Fruit fly (Drosophila melanogaster): ENCODE measurements around the gene Tmhs.

Tmhs gene

DNA sequence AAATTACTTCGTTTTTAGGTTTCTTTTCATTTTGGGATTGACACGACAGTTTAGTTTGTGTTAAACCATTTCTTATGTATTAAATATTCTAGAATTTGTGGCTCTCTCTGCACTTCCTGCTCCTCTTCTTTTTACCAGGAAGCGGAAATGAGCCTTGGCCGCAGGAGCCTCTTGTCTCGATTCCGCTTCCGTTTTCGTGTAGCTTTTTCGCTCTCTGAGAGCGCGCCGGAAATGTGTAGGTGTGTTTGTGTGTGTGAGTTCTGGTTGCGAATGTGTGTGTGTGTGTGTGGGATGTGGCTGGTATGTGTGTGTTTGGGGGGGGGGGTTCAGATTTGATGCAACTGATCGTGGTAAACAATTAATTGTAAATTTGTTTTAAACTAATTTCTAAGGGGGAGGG is 25.9 kb upstream of the Tmhs start:
- no peak for TF ChIP-seq CG15710 (tag; optimal IDR thresholded peaks at IDR 0.05)
- peak; percentile 20; the same call in 1 of the 2 replicates for TF ChIP-seq CG12605 (GFP tag; IDR thresholded peaks at IDR 0.05)
- TF ChIP-seq CG4496 (GFP tag; IDR thresholded peaks at IDR 0.05), result peak; percentile 11; the same call in 1 of the 3 replicates
- TF ChIP-seq Pif1A (GFP tag; optimal IDR thresholded peaks at IDR 0.05), result peak; percentile 51
- TF ChIP-seq CG17806 (tag; optimal IDR thresholded peaks at IDR 0.05), result peak; percentile 23
- no peak for TF ChIP-seq D1 (tag; optimal IDR thresholded peaks at IDR 0.05)
- no peak for TF ChIP-seq CG8159 (tag; optimal IDR thresholded peaks at IDR 0.05)
- no peak for TF ChIP-seq CG8301 (tag; optimal IDR thresholded peaks at IDR 0.05)
- peak; percentile 62 for TF ChIP-seq Snoo (tag; optimal IDR thresholded peaks at IDR 0.05)
- peak; percentile 36 for TF ChIP-seq gl (tag; optimal IDR thresholded peaks at IDR 0.05)
- peak; percentile 39 for TF ChIP-seq Pif1B (GFP tag; optimal IDR thresholded peaks at IDR 0.05)

DNA sequence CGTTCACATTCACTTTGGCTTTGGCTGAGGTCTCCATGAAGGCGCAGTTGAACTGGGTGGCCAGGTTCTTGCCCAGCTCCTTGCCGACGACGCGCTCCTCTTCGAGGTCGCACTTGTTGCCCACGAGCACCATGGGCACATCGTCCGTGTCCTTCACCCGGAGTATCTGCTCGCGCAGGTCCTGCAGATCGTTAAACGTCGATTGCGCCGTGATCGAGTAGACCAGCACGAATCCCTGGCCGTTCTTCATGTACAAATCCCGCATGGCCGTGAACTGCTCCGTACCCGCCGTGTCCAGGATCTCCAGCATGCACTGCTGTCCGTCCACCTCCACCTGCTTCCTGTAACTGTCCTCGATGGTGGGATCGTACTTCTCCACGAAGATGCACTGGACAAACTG is 24.7 kb upstream of the Tmhs start:
- TF ChIP-seq EcR (GFP tag; optimal IDR thresholded peaks at IDR 0.05) (no peak), Ets98B (GFP tag; IDR thresholded peaks at IDR 0.05) (no peak), CG8159 (tag; optimal IDR thresholded peaks at IDR 0.05) (no peak), CG32121 (GFP tag; IDR thresholded peaks at IDR 0.05) (no peak), Pif1B (GFP tag; optimal IDR thresholded peaks at IDR 0.05) (no peak)

DNA sequence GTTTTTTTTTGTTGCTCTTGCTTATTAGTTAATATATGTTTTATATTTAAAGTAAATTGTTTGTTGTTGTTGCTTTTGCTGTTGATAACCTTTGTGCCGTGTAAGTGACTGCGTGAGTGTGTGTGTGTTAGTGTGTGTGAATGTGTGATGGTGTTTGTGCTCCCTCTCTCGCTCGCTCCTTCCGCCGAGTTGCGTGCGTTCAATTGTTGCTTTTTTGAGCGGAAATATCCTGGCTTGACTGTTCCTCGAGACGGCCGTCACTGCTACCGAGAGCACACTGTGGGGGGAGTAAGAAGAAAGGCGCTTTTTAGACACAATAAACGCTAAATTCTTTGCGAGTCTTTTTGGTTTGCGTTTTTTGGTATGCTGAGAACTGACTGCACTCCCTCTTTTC is 24.1 kb upstream of the Tmhs start:
- TF ChIP-seq rn (GFP tag; IDR thresholded peaks at IDR 0.05), result no peak
- TF ChIP-seq CG9948 (tag; optimal IDR thresholded peaks at IDR 0.05), result no peak
- peak; percentile 32 for TF ChIP-seq CG12605 (GFP tag; IDR thresholded peaks at IDR 0.05)
- no peak for TF ChIP-seq Snoo (tag; optimal IDR thresholded peaks at IDR 0.05)
- TF ChIP-seq EcR (GFP tag; optimal IDR thresholded peaks at IDR 0.05), result peak; percentile 54
- peak; percentile 2 for TF ChIP-seq CG14655 (GFP tag; optimal IDR thresholded peaks at IDR 0.05)

DNA sequence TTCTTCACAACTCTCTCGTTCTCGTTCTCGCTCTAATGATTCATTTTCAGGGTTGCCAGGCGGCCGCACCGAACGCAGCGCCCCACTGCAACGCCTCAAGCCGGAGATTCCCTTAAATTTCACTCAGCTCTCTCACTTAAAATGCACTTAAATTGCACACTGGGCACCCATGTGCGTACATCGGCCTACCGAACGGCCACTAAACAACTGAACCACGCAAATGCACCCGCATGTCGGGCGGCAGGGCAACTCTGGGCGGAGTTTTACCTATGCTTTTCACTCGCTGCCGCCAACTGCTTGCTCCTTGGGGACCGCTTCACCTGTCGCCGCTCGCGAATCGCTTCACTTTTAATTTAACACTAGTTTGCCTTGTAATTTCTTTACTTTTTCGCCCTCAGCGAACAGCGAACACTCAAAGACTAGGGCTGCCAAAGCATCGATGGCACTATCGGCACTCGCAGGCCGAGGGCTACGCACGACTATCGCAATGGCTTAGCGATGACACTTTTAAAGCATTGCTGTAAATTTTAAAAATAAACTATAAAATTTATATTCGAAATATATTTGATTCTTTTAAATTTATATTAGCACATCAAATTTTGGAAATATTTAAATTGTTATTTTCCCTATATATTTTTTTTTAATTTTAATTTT is 23.5 kb upstream of the Tmhs start, which contains the start of gene Rap1:
TSS of gene Rap1 (minus strand) at position 446 of the 654 bp plus-strand sequence.
- TF ChIP-seq Pif1B (GFP tag; optimal IDR thresholded peaks at IDR 0.05) (no peak), CG9948 (tag; optimal IDR thresholded peaks at IDR 0.05) (peak; percentile 5), fd96Ca (GFP tag; IDR thresholded peaks at IDR 0.05) (peak; percentile 49; the same call in 2 of the 3 replicates), rn (GFP tag; IDR thresholded peaks at IDR 0.05) (peak; percentile 5), Snoo (tag; optimal IDR thresholded peaks at IDR 0.05) (peak; percentile 51), CG4496 (GFP tag; IDR thresholded peaks at IDR 0.05) (peak; percentile 44), D1 (tag; optimal IDR thresholded peaks at IDR 0.05) (peak; percentile 48), CG32121 (GFP tag; IDR thresholded peaks at IDR 0.05) (peak; percentile 28; the same call in 1 of the 2 replicates), CG34367 (tag; optimal IDR thresholded peaks at IDR 0.05) (no peak), CG14655 (GFP tag; optimal IDR thresholded peaks at IDR 0.05) (peak; percentile 35), CG8159 (tag; optimal IDR thresholded peaks at IDR 0.05) (peak; percentile 38), CG10348 (GFP tag; IDR thresholded peaks at IDR 0.05) (no peak), Pif1A (GFP tag; optimal IDR thresholded peaks at IDR 0.05) (peak; percentile 21)

DNA sequence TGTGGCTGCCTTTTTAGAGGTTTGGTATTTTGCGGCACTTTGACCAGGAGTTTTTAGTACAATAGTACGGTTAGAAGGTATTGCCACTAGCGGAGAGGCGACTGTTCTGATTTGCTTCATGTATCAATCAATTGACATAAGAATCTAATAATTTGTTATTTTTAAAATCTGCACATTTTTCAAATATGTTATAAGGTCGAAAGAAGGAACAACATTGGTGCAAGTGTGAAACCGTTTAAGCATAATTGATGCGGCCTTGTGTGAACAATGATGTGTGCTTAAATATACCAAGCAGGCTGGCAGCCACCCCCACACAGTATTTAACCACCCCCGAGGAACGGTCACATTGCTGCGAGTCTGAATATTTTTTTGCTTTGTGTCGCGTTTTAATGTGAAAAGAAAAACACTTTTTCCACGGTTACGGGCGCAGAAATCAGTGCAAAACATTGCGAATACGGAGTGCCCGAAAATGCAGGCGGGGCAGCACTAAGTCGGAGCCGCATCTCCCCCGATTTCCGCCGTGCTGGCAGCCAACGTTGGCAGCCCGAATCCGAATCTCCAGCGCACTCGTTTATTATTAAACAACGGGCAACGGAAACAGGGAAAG is 20.2 kb upstream of the Tmhs start, which contains the start of the genes HBS1 and CG12025:
TSS of gene HBS1 (minus strand) at position 120 of the 607 bp plus-strand sequence.
TSS of gene CG12025 (plus strand) at position 310 of the 607 bp plus-strand sequence.
- TF ChIP-seq CG13204 (GFP tag; optimal IDR thresholded peaks at IDR 0.05), result no peak
- TF ChIP-seq CG8159 (tag; optimal IDR thresholded peaks at IDR 0.05), result peak; percentile 56
- TF ChIP-seq CG12605 (GFP tag; IDR thresholded peaks at IDR 0.05), result no peak
- no peak for TF ChIP-seq rn (GFP tag; IDR thresholded peaks at IDR 0.05)
- peak; percentile 42 for TF ChIP-seq CG8301 (tag; optimal IDR thresholded peaks at IDR 0.05)
- no peak for TF ChIP-seq CG32121 (GFP tag; IDR thresholded peaks at IDR 0.05)
- peak; percentile 68; the same call in 2 of the 3 replicates for TF ChIP-seq fd96Ca (GFP tag; IDR thresholded peaks at IDR 0.05)
- TF ChIP-seq CG34367 (tag; optimal IDR thresholded peaks at IDR 0.05), result peak; percentile 14
- TF ChIP-seq CG9948 (tag; optimal IDR thresholded peaks at IDR 0.05), result peak; percentile 35
- peak; percentile 2 for TF ChIP-seq Snoo (tag; optimal IDR thresholded peaks at IDR 0.05)
- TF ChIP-seq CG17806 (tag; optimal IDR thresholded peaks at IDR 0.05), result peak; percentile 44
- peak; percentile 31; the same call in 1 of the 2 replicates for TF ChIP-seq Ets98B (GFP tag; IDR thresholded peaks at IDR 0.05)
- peak; percentile 57; the same call in 1 of the 3 replicates for TF ChIP-seq CG4496 (GFP tag; IDR thresholded peaks at IDR 0.05)
- TF ChIP-seq CG14655 (GFP tag; optimal IDR thresholded peaks at IDR 0.05), result no peak
- TF ChIP-seq Pif1B (GFP tag; optimal IDR thresholded peaks at IDR 0.05), result no peak
- no peak for TF ChIP-seq gl (tag; optimal IDR thresholded peaks at IDR 0.05)
- TF ChIP-seq CG15710 (tag; optimal IDR thresholded peaks at IDR 0.05), result peak; percentile 54
- no peak for TF ChIP-seq D1 (tag; optimal IDR thresholded peaks at IDR 0.05)
- TF ChIP-seq CG10348 (GFP tag; IDR thresholded peaks at IDR 0.05), result no peak
